Worm (Caenorhabditis elegans): ENCODE measurements around the gene F07G11.3.

DNA sequence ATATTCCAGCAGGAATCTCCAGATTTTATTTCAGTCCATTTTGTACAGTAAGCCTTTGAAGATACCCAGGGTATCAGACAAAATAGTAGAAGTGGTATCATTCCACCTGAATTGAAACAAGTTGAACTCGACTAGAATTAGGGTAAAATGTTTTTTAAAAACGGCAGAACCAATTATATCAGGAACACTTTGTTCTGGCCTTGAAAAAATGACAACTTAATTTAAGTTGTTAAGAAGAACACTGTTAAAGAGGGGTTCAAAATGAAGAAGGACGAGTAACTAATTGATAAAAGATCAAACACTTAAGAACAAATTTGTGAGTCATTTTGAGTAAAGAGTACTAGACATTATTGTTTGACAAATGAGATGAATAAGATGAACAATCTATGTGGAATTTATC lies 22.3 kb downstream of the F07G11.3 start, which contains the start of gene lmd-4:
- TF ChIP-seq pqm-1 (tag; optimal IDR thresholded peaks at IDR 0.05): no peak
- TF ChIP-seq nhr-11 (tag; optimal IDR thresholded peaks at IDR 0.05): no peak
- no peak for TF ChIP-seq sox-4 (tag; optimal IDR thresholded peaks at IDR 0.05)
- TF ChIP-seq pha-4 (tag; optimal IDR thresholded peaks at IDR 0.05): no peak
- TF ChIP-seq sdc-2 (tag; optimal IDR thresholded peaks at IDR 0.05): no peak
- no peak for TF ChIP-seq npax-4 (tag; optimal IDR thresholded peaks at IDR 0.05)
- no peak for TF ChIP-seq fax-1 (tag; optimal IDR thresholded peaks at IDR 0.05)
- TF ChIP-seq dve-1 (tag; optimal IDR thresholded peaks at IDR 0.05): no peak
